Fruit fly (Drosophila melanogaster) whole organism, embryonic: ENCODE measurements around the gene kay.
A peak's percentile ranks its signal among the peaks of the same experiment; 100 is the strongest.

Source experiments
- B-H1 ChIP-seq: fragments of 200-800 bp; sonication (Bioruptor generic); IDR thresholded peaks from 3 replicates; pipeline ENCODE4 v1.3.6; 2022; ENCODE audit warnings: missing biosample characterization, missing genetic modification characterization
- CG10274 ChIP-seq: fragments of 200-800 bp; sonication (Bioruptor generic); optimal IDR thresholded peaks from 3 replicates; lab custom pipeline; 2017; ENCODE audit warnings: missing biosample characterization, mild to moderate bottlenecking, missing genetic modification characterization
- CG14014 ChIP-seq: fragments of 200-800 bp; sonication (Bioruptor generic); IDR thresholded peaks from 2 replicates; pipeline ENCODE4 v1.3.6; 2022; ENCODE audit warnings: missing biosample characterization, missing genetic modification characterization
- CG15011 ChIP-seq: fragments of 200-800 bp; sonication (Bioruptor generic); optimal IDR thresholded peaks from 3 replicates; lab custom pipeline; 2018; ENCODE audit warnings: missing biosample characterization, mild to moderate bottlenecking, missing genetic modification characterization
- CG1647 ChIP-seq: fragments of 200-800 bp; sonication (Bioruptor generic); optimal IDR thresholded peaks from 3 replicates; lab custom pipeline; 2016; ENCODE audit warnings: missing biosample characterization, missing genetic modification characterization
- CG16815 ChIP-seq: fragments of 200-800 bp; sonication (Bioruptor generic); optimal IDR thresholded peaks from 3 replicates; lab custom pipeline; 2017; ENCODE audit warnings: missing biosample characterization, mild to moderate bottlenecking, missing genetic modification characterization
- CG18619 ChIP-seq: fragments of 200-800 bp; sonication (Bioruptor generic); optimal IDR thresholded peaks from 3 replicates; lab custom pipeline; 2017; ENCODE audit warnings: missing biosample characterization, mild to moderate bottlenecking, missing genetic modification characterization
- CG2678 ChIP-seq: fragments of 200-800 bp; sonication (Bioruptor generic); optimal IDR thresholded peaks from 3 replicates; lab custom pipeline; 2019; ENCODE audit warnings: missing biosample characterization, mild to moderate bottlenecking, missing genetic modification characterization, moderate library complexity
- CG2875 ChIP-seq: fragments of 200-800 bp; sonication (Bioruptor generic); optimal IDR thresholded peaks from 2 replicates; lab custom pipeline; 2017; ENCODE audit warnings: missing biosample characterization, mild to moderate bottlenecking, missing genetic modification characterization, missing genetic modification reagents
- CG30403 ChIP-seq: fragments of 200-800 bp; sonication (Bioruptor generic); optimal IDR thresholded peaks from 3 replicates; lab custom pipeline; 2016; ENCODE audit warnings: missing biosample characterization, missing genetic modification characterization
- CG31388 ChIP-seq: fragments of 200-800 bp; sonication (Bioruptor generic); optimal IDR thresholded peaks from 2 replicates; lab custom pipeline; 2016; ENCODE audit warnings: missing biosample characterization, missing genetic modification characterization
- CG34422 ChIP-seq: fragments of 200-800 bp; sonication (Bioruptor generic); IDR thresholded peaks from 3 replicates; pipeline ENCODE4 v1.3.6; 2022; ENCODE audit warnings: missing biosample characterization, missing genetic modification characterization
- CG4707 ChIP-seq: fragments of 200-800 bp; sonication (Bioruptor generic); optimal IDR thresholded peaks from 2 replicates; lab custom pipeline; 2018; ENCODE audit warnings: missing biosample characterization, mild to moderate bottlenecking, missing genetic modification characterization, moderate library complexity
- CG5180 ChIP-seq: fragments of 200-800 bp; sonication (Bioruptor generic); optimal IDR thresholded peaks from 3 replicates; lab custom pipeline; 2017; ENCODE audit warnings: missing biosample characterization, missing genetic modification characterization, mild to moderate bottlenecking, moderate library complexity, missing genetic modification reagents
- CG5953 ChIP-seq: fragments of 200-800 bp; sonication (Bioruptor generic); IDR thresholded peaks from 2 replicates; pipeline ENCODE4 v1.3.6; 2022; ENCODE audit warnings: missing biosample characterization, missing genetic modification characterization
- CG6854 ChIP-seq: fragments of 200-800 bp; sonication (Bioruptor generic); optimal IDR thresholded peaks from 3 replicates; lab custom pipeline; 2017; ENCODE audit warnings: missing biosample characterization, mild to moderate bottlenecking, missing genetic modification characterization
- CG7745 ChIP-seq: fragments of 200-800 bp; sonication (Bioruptor generic); optimal IDR thresholded peaks from 2 replicates; lab custom pipeline; 2018; ENCODE audit warnings: missing biosample characterization, mild to moderate bottlenecking, missing genetic modification characterization, moderate library complexity
- CG8478 ChIP-seq: fragments of >200 bp; optimal IDR thresholded peaks from 2 replicates; lab custom pipeline; 2018
- CG9876 ChIP-seq: fragments of 200-800 bp; sonication (Bioruptor generic); optimal IDR thresholded peaks from 2 replicates; lab custom pipeline; 2016; ENCODE audit warnings: missing biosample characterization, missing genetic modification characterization
- Chrac-16 ChIP-seq: fragments of 200-800 bp; sonication (Bioruptor generic); optimal IDR thresholded peaks from 3 replicates; lab custom pipeline; 2016; ENCODE audit warnings: missing biosample characterization, missing genetic modification characterization
- CrebB ChIP-seq: fragments of 200-800 bp; sonication (Bioruptor generic); optimal IDR thresholded peaks from 3 replicates; lab custom pipeline; 2018; ENCODE audit warnings: missing biosample characterization, mild to moderate bottlenecking, missing genetic modification characterization
- Dip3 ChIP-seq: fragments of 200-800 bp; sonication (Bioruptor generic); optimal IDR thresholded peaks from 3 replicates; lab custom pipeline; 2016; ENCODE audit warnings: missing biosample characterization, missing genetic modification characterization
- Dp ChIP-seq: fragments of 200-800 bp; sonication (Bioruptor generic); optimal IDR thresholded peaks from 2 replicates; lab custom pipeline; 2018; ENCODE audit warnings: missing biosample characterization, mild to moderate bottlenecking, missing genetic modification characterization, moderate library complexity
- HHEX ChIP-seq: fragments of 200-800 bp; sonication (Bioruptor generic); optimal IDR thresholded peaks from 3 replicates; lab custom pipeline; 2017; ENCODE audit warnings: missing biosample characterization, mild to moderate bottlenecking, missing genetic modification characterization, missing genetic modification reagents
- Lhr ChIP-seq: fragments of 200-800 bp; sonication (Bioruptor generic); optimal IDR thresholded peaks from 3 replicates; lab custom pipeline; 2017; ENCODE audit warnings: mild to moderate bottlenecking, missing biosample characterization, missing genetic modification reagents, missing genetic modification characterization
- Lpt ChIP-seq: fragments of >200 bp; optimal IDR thresholded peaks from 2 replicates; lab custom pipeline; 2018; ENCODE audit warnings: missing biosample characterization, missing genetic modification characterization
- Neu2 ChIP-seq: fragments of 200-800 bp; sonication (Bioruptor generic); optimal IDR thresholded peaks from 3 replicates; lab custom pipeline; 2016; ENCODE audit warnings: missing biosample characterization, missing genetic modification characterization, borderline replicate concordance
- Rx ChIP-seq: fragments of 200-800 bp; sonication (Bioruptor generic); IDR thresholded peaks from 2 replicates; pipeline ENCODE4 v1.3.6; 2022; ENCODE audit warnings: missing biosample characterization, missing genetic modification characterization
- Trl ChIP-seq, 3 experiments: fragments of >200 bp in 2 of 3; fragments of 200-800 bp in 1 of 3; sonication (Bioruptor generic) in 1 of 3; optimal IDR thresholded peaks; 2 replicates in 1 of 3; 3 replicates in 2 of 3; lab custom pipeline; 2016 to 2017; ENCODE audit warnings: missing biosample characterization in 1 of 3, missing genetic modification characterization in 1 of 3
- Vsx1 ChIP-seq: fragments of 200-800 bp; sonication (Bioruptor generic); optimal IDR thresholded peaks from 2 replicates; lab custom pipeline; 2017; ENCODE audit warnings: missing biosample characterization, mild to moderate bottlenecking, missing genetic modification characterization, missing genetic modification reagents
- YL-1 ChIP-seq: fragments of 200-800 bp; sonication (Bioruptor generic); optimal IDR thresholded peaks from 3 replicates; lab custom pipeline; 2017; ENCODE audit warnings: missing biosample characterization, mild to moderate bottlenecking, missing genetic modification characterization
- al ChIP-seq: fragments of 200-800 bp; sonication (Bioruptor generic); IDR thresholded peaks from 2 replicates; pipeline ENCODE4 v1.3.6; 2022; ENCODE audit warnings: missing biosample characterization, missing genetic modification characterization
- aop ChIP-seq: fragments of 200-800 bp; sonication (Bioruptor generic); IDR thresholded peaks from 2 replicates; pipeline ENCODE4 v1.3.6; 2022; ENCODE audit warnings: missing biosample characterization, missing genetic modification characterization
- br ChIP-seq: fragments of >200 bp; optimal IDR thresholded peaks from 2 replicates; lab custom pipeline; 2017
- cg ChIP-seq: fragments of 200-800 bp; sonication (Bioruptor generic); optimal IDR thresholded peaks from 3 replicates; lab custom pipeline; 2019; ENCODE audit warnings: missing biosample characterization, mild to moderate bottlenecking, missing genetic modification characterization, moderate library complexity
- chif ChIP-seq, 2 experiments: fragments of 200-800 bp; sonication (Bioruptor generic); optimal IDR thresholded peaks; 3 replicates each; lab custom pipeline; 2016; ENCODE audit warnings: missing biosample characterization in 2 of 2, missing genetic modification characterization in 2 of 2
- ci ChIP-seq: fragments of 200-800 bp; sonication (Bioruptor generic); IDR thresholded peaks from 3 replicates; pipeline ENCODE4 v1.3.6; 2022; ENCODE audit warnings: missing biosample characterization, missing genetic modification characterization
- crol ChIP-seq: fragments of 200-800 bp; sonication (Bioruptor generic); IDR thresholded peaks from 2 replicates; pipeline ENCODE4 v1.3.6; 2022; ENCODE audit warnings: missing biosample characterization, missing genetic modification characterization
- emc ChIP-seq: fragments of 200-800 bp; sonication (Bioruptor generic); optimal IDR thresholded peaks from 2 replicates; lab custom pipeline; 2016; ENCODE audit warnings: missing biosample characterization, missing genetic modification characterization
- ftz-f1 ChIP-seq: fragments of 200-800 bp; sonication (Bioruptor generic); optimal IDR thresholded peaks from 2 replicates; lab custom pipeline; 2016; ENCODE audit warnings: missing biosample characterization, missing genetic modification characterization
- gsb-n ChIP-seq: fragments of 200-800 bp; sonication (Bioruptor generic); optimal IDR thresholded peaks from 3 replicates; lab custom pipeline; 2018; ENCODE audit warnings: missing biosample characterization, mild to moderate bottlenecking, missing genetic modification characterization
- jigr1 ChIP-seq: fragments of 200-800 bp; sonication (Bioruptor generic); IDR thresholded peaks from 3 replicates; pipeline ENCODE4 v1.3.6; 2022; ENCODE audit warnings: missing biosample characterization, missing genetic modification characterization
- maf-S ChIP-seq: fragments of 200-800 bp; sonication (Bioruptor generic); optimal IDR thresholded peaks from 2 replicates; lab custom pipeline; 2016; ENCODE audit warnings: missing biosample characterization, missing genetic modification characterization
- nerfin-1 ChIP-seq: fragments of 200-800 bp; sonication (Bioruptor generic); optimal IDR thresholded peaks from 3 replicates; lab custom pipeline; 2019; ENCODE audit warnings: missing biosample characterization, mild to moderate bottlenecking, missing genetic modification characterization, moderate library complexity
- odd ChIP-seq: fragments of 200-800 bp; sonication (Bioruptor generic); optimal IDR thresholded peaks from 2 replicates; lab custom pipeline; 2017; ENCODE audit warnings: missing biosample characterization, mild to moderate bottlenecking, missing genetic modification characterization
- pita ChIP-seq: fragments of 200-800 bp; sonication (Bioruptor generic); optimal IDR thresholded peaks from 2 replicates; lab custom pipeline; 2017; ENCODE audit warnings: missing biosample characterization, mild to moderate bottlenecking, missing genetic modification characterization
- run ChIP-seq: fragments of 200-800 bp; sonication (Bioruptor generic); optimal IDR thresholded peaks from 3 replicates; lab custom pipeline; 2018; ENCODE audit warnings: missing biosample characterization, mild to moderate bottlenecking, missing genetic modification characterization
- sna ChIP-seq: fragments of 200-800 bp; sonication (Bioruptor generic); IDR thresholded peaks from 2 replicates; pipeline ENCODE4 v1.3.6; 2022; ENCODE audit warnings: missing biosample characterization, missing genetic modification characterization; ENCODE audit not compliant: partially characterized antibody
- ssp ChIP-seq: fragments of 200-800 bp; sonication (Bioruptor generic); IDR thresholded peaks from 2 replicates; pipeline ENCODE4 v1.3.6; 2022; ENCODE audit warnings: missing biosample characterization, missing genetic modification characterization
- stc ChIP-seq: fragments of 200-800 bp; sonication (Bioruptor generic); IDR thresholded peaks from 2 replicates; pipeline ENCODE4 v1.3.6; 2022; ENCODE audit warnings: missing biosample characterization, missing genetic modification characterization
- trem ChIP-seq: fragments of 200-800 bp; optimal IDR thresholded peaks from 3 replicates; lab custom pipeline; 2019; ENCODE audit warnings: missing biosample characterization, mild to moderate bottlenecking, missing genetic modification characterization, moderate library complexity

Gene kay

DNA sequence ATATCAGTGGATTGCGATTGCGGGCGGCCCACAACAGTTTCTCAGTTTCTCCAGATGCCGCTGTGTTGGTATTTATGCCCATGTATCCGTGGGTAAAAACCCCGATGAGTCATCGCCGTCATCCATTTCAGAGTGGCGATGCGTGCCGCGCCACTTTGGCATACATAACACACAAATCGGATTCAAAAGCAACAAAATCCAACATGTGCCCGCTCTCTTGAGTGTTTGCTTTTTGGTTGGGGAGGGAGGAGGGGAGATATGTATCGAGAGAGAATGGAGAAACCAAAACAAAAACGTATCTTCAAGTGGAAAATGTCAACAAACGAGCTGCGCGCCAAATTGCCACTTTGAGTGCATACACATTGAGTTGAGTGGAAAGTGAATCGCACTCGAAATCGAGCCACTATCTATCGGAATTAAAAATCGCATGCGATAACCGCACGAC lies 5.9 kb downstream of the kay start (continued):
- TF ChIP-seq CG10274 (no peak), Rx (GFP tag; lab: Robert Waterston, UW) (no peak), Vsx1 (GFP tag; lab: Kevin White, UChicago) (no peak), CG31388 (GFP tag; lab: Kevin White, UChicago) (no peak), chif (GFP tag; optimal IDR thresholded peaks at IDR 0.05; lab: Kevin White, UChicago) (no peak), al (no peak), Dp (peak; percentile 57), CG9876 (GFP tag; lab: Kevin White, UChicago) (no peak), jigr1 (no peak), CG1647 (GFP tag; lab: Kevin White, UChicago) (no peak), CG14014 (GFP tag; lab: Robert Waterston, UW) (no peak; the same call in 1 of the 2 replicates), cg (GFP tag; lab: Kevin White, UChicago) (peak; percentile 77), crol (peak; percentile 96), CG30403 (no peak), CrebB (tag; lab: Kevin White, UChicago) (peak; percentile 53), odd (peak; percentile 11), maf-S (GFP tag; lab: Kevin White, UChicago) (no peak), CG2875 (GFP tag; lab: Kevin White, UChicago) (peak; percentile 45), run (tag; lab: Kevin White, UChicago) (no peak), CG2678 (no peak), emc (no peak), trem (tag; lab: Kevin White, UChicago) (no peak), ci (GFP tag; lab: Robert Waterston, UW) (peak; percentile 61; the same call in 2 of the 3 replicates), CG7745 (no peak), B-H1 (GFP tag; lab: Robert Waterston, UW) (no peak; the same call in 2 of the 3 replicates), HHEX (no peak), CG5953 (0 out of 2 replicates have a peak, but pooled peaks have one; percentile 38), CG16815 (GFP tag; lab: Kevin White, UChicago) (no peak), CG15011 (GFP tag; lab: Kevin White, UChicago) (no peak), Dip3 (GFP tag; lab: Kevin White, UChicago) (no peak), gsb-n (tag; lab: Kevin White, UChicago) (peak; percentile 18), sna (GFP tag; lab: Robert Waterston, UW) (peak; percentile 69; the same call in 1 of the 2 replicates), Trl (optimal IDR thresholded peaks at IDR 0.05; lab: Kevin White, UChicago) (peak in 1 of 2 experiments; percentile 96), Trl (GFP tag; optimal IDR thresholded peaks at IDR 0.05; lab: Kevin White, UChicago) (no peak), Lhr (GFP tag; lab: Kevin White, UChicago) (no peak), Chrac-16 (no peak), CG8478 (lab: Kevin White, UChicago) (no peak), aop (GFP tag; lab: Robert Waterston, UW) (no peak), ssp (GFP tag; lab: Robert Waterston, UW) (no peak), YL-1 (GFP tag; lab: Kevin White, UChicago) (no peak), Neu2 (GFP tag; lab: Kevin White, UChicago) (no peak), CG18619 (no peak), CG6854 (GFP tag; lab: Kevin White, UChicago) (no peak), stc (peak; percentile 50; the same call in 1 of the 2 replicates), pita (GFP tag; lab: Kevin White, UChicago) (no peak), ftz-f1 (GFP tag; lab: Kevin White, UChicago) (no peak), CG5180 (GFP tag; lab: Kevin White, UChicago) (no peak), nerfin-1 (peak; percentile 74), Lpt (GFP tag; lab: Kevin White, UChicago) (no peak), br (no peak), CG34422 (peak; percentile 26; the same call in 1 of the 3 replicates), CG4707 (GFP tag; lab: Kevin White, UChicago) (peak; percentile 67)
